Fruit fly (Drosophila melanogaster) whole organism, prepupa: ENCODE data around the gene CG31636.

Experiments
- CG10669 ChIP-seq: fragments of 200-800 bp; sonication (Bioruptor generic); optimal IDR thresholded peaks from 3 replicates; lab custom pipeline; 2018; ENCODE audit warnings: missing biosample characterization, mild to moderate bottlenecking, missing genetic modification characterization, moderate library complexity
- CG11294 ChIP-seq: fragments of 200-800 bp; sonication (Bioruptor generic); IDR thresholded peaks from 2 replicates; pipeline ENCODE4 v1.3.6; 2022; ENCODE audit warnings: missing biosample characterization, missing genetic modification characterization
- CG11762 ChIP-seq: fragments of 200-800 bp; sonication (Bioruptor generic); optimal IDR thresholded peaks from 3 replicates; lab custom pipeline; 2016; ENCODE audit warnings: missing biosample characterization, missing genetic modification characterization; ENCODE audit not compliant: insufficient read depth
- CG11902 ChIP-seq: fragments of 200-800 bp; sonication (Bioruptor generic); optimal IDR thresholded peaks from 3 replicates; lab custom pipeline; 2016; ENCODE audit warnings: missing biosample characterization, missing genetic modification characterization
- CG15336 ChIP-seq: fragments of 200-800 bp; sonication (Bioruptor generic); IDR thresholded peaks from 2 replicates; pipeline ENCODE4 v1.3.6; 2022; ENCODE audit warnings: missing biosample characterization, missing genetic modification characterization
- CG1621 ChIP-seq: fragments of 200-800 bp; sonication (Bioruptor generic); optimal IDR thresholded peaks from 3 replicates; lab custom pipeline; 2018; ENCODE audit warnings: missing biosample characterization, mild to moderate bottlenecking, missing genetic modification characterization
- CG16779 ChIP-seq: fragments of 200-800 bp; sonication (Bioruptor generic); optimal IDR thresholded peaks from 3 replicates; lab custom pipeline; 2017; ENCODE audit warnings: missing biosample characterization, mild to moderate bottlenecking, missing genetic modification characterization
- CG3032 ChIP-seq: fragments of 200-800 bp; optimal IDR thresholded peaks from 2 replicates; lab custom pipeline; 2019; ENCODE audit warnings: missing biosample characterization, mild to moderate bottlenecking, missing genetic modification characterization, moderate library complexity
- CG31627 ChIP-seq: fragments of 200-800 bp; sonication (Bioruptor generic); optimal IDR thresholded peaks from 3 replicates; lab custom pipeline; 2016; ENCODE audit warnings: missing biosample characterization, missing genetic modification characterization
- CG32006 ChIP-seq: fragments of 200-800 bp; sonication (Bioruptor generic); optimal IDR thresholded peaks from 3 replicates; lab custom pipeline; 2017; ENCODE audit warnings: missing biosample characterization, mild to moderate bottlenecking, missing genetic modification characterization
- CG34406 ChIP-seq: fragments of 200-800 bp; sonication (Bioruptor generic); optimal IDR thresholded peaks from 3 replicates; lab custom pipeline; 2016; ENCODE audit warnings: missing biosample characterization, missing genetic modification characterization
- CG3919 ChIP-seq: fragments of 200-800 bp; sonication (Bioruptor generic); optimal IDR thresholded peaks from 3 replicates; lab custom pipeline; 2016; ENCODE audit warnings: missing biosample characterization, missing genetic modification characterization
- CG4318 ChIP-seq: fragments of 200-800 bp; sonication (Bioruptor generic); optimal IDR thresholded peaks from 3 replicates; lab custom pipeline; 2017; ENCODE audit warnings: missing biosample characterization, mild to moderate bottlenecking, missing genetic modification characterization
- CG6276 ChIP-seq: fragments of 200-800 bp; sonication (Bioruptor generic); optimal IDR thresholded peaks from 2 replicates; lab custom pipeline; 2017; ENCODE audit warnings: missing biosample characterization, mild to moderate bottlenecking, missing genetic modification characterization
- CG6792 ChIP-seq: fragments of 200-800 bp; sonication (Bioruptor generic); optimal IDR thresholded peaks from 3 replicates; lab custom pipeline; 2016; ENCODE audit warnings: missing biosample characterization, missing genetic modification characterization
- CG6808 ChIP-seq: fragments of 200-800 bp; sonication (Bioruptor generic); optimal IDR thresholded peaks from 3 replicates; lab custom pipeline; 2017; ENCODE audit warnings: missing biosample characterization, missing genetic modification characterization, mild to moderate bottlenecking, moderate library complexity, missing genetic modification reagents
- CG6854 ChIP-seq: fragments of 200-800 bp; sonication (Bioruptor generic); optimal IDR thresholded peaks from 2 replicates; lab custom pipeline; 2017; ENCODE audit warnings: missing biosample characterization, mild to moderate bottlenecking, missing genetic modification characterization
- CG7368 ChIP-seq: fragments of 200-800 bp; sonication (Bioruptor generic); optimal IDR thresholded peaks from 3 replicates; lab custom pipeline; 2016; ENCODE audit warnings: missing biosample characterization, missing genetic modification characterization
- CG8119 ChIP-seq: fragments of 200-800 bp; sonication (Bioruptor generic); IDR thresholded peaks from 3 replicates; pipeline ENCODE4 v1.3.6; 2022; ENCODE audit warnings: missing biosample characterization, missing genetic modification characterization
- CG9139 ChIP-seq: fragments of 200-800 bp; sonication (Bioruptor generic); optimal IDR thresholded peaks from 3 replicates; lab custom pipeline; 2017; ENCODE audit warnings: missing biosample characterization, mild to moderate bottlenecking, missing genetic modification characterization
- Eip75B ChIP-seq: fragments of 200-800 bp; sonication (Bioruptor generic); optimal IDR thresholded peaks from 3 replicates; lab custom pipeline; 2016; ENCODE audit warnings: missing biosample characterization, missing genetic modification characterization
- Eip78C ChIP-seq: fragments of 200-800 bp; sonication (Bioruptor generic); peaks from one replicate; lab custom pipeline; 2016; ENCODE audit warnings: missing biosample characterization, missing genetic modification characterization
- Ets21C ChIP-seq: fragments of 200-800 bp; sonication (Bioruptor generic); optimal IDR thresholded peaks from 3 replicates; lab custom pipeline; 2016; ENCODE audit warnings: missing biosample characterization, missing genetic modification characterization
- Ets96B ChIP-seq: fragments of 200-800 bp; optimal IDR thresholded peaks from 2 replicates; lab custom pipeline; 2019; ENCODE audit warnings: missing biosample characterization, mild to moderate bottlenecking, missing genetic modification characterization, moderate library complexity
- Hr38 ChIP-seq: sonication (Bioruptor generic); optimal IDR thresholded peaks from 2 replicates; lab custom pipeline; 2016; ENCODE audit warnings: missing biosample characterization, missing genetic modification characterization
- Hr39 ChIP-seq: fragments of 200-800 bp; sonication (Bioruptor generic); optimal IDR thresholded peaks from 2 replicates; lab custom pipeline; 2016; ENCODE audit warnings: missing biosample characterization, missing genetic modification characterization
- Hr4 ChIP-seq: fragments of 200-800 bp; sonication (Bioruptor generic); optimal IDR thresholded peaks from 3 replicates; lab custom pipeline; 2016; ENCODE audit warnings: missing biosample characterization, missing genetic modification characterization
- Lpt ChIP-seq: fragments of 200-800 bp; sonication (Bioruptor generic); optimal IDR thresholded peaks from 3 replicates; lab custom pipeline; 2016; ENCODE audit warnings: missing biosample characterization, missing genetic modification characterization
- Met ChIP-seq: fragments of 200-800 bp; sonication (Bioruptor generic); optimal IDR thresholded peaks from 3 replicates; lab custom pipeline; 2016; ENCODE audit warnings: missing biosample characterization, missing genetic modification characterization
- OdsH ChIP-seq: fragments of 200-800 bp; sonication (Bioruptor generic); optimal IDR thresholded peaks from 3 replicates; lab custom pipeline; 2016; ENCODE audit warnings: missing biosample characterization, missing genetic modification characterization
- Smox ChIP-seq: fragments of 200-800 bp; sonication (Bioruptor generic); optimal IDR thresholded peaks from 3 replicates; lab custom pipeline; 2016; ENCODE audit warnings: missing biosample characterization, missing genetic modification characterization
- Sox102F ChIP-seq: fragments of 200-800 bp; sonication (Bioruptor generic); optimal IDR thresholded peaks from 2 replicates; lab custom pipeline; 2016; ENCODE audit warnings: missing biosample characterization, mild to moderate bottlenecking, missing genetic modification characterization
- achi ChIP-seq: fragments of 200-800 bp; sonication (Bioruptor generic); optimal IDR thresholded peaks from 3 replicates; lab custom pipeline; 2016; ENCODE audit warnings: missing biosample characterization, missing genetic modification characterization
- acj6 ChIP-seq: fragments of 200-800 bp; sonication (Bioruptor generic); optimal IDR thresholded peaks from 3 replicates; lab custom pipeline; 2016; ENCODE audit warnings: missing biosample characterization, missing genetic modification characterization
- cyc ChIP-seq: fragments of 200-800 bp; sonication (Bioruptor generic); optimal IDR thresholded peaks from 3 replicates; lab custom pipeline; 2016; ENCODE audit warnings: missing biosample characterization, missing genetic modification characterization
- dsx ChIP-seq: fragments of 200-800 bp; optimal IDR thresholded peaks from 3 replicates; lab custom pipeline; 2019; ENCODE audit warnings: missing biosample characterization, mild to moderate bottlenecking, missing genetic modification characterization, moderate library complexity; ENCODE audit not compliant: poor library complexity, severe bottlenecking
- eg ChIP-seq: fragments of 200-800 bp; sonication (Bioruptor generic); IDR thresholded peaks from 3 replicates; pipeline ENCODE4 v1.3.6; 2022; ENCODE audit warnings: missing biosample characterization, missing genetic modification characterization
- esn ChIP-seq: fragments of 200-800 bp; sonication (Bioruptor generic); optimal IDR thresholded peaks from 2 replicates; lab custom pipeline; 2016; ENCODE audit warnings: missing biosample characterization, mild to moderate bottlenecking, missing genetic modification characterization, moderate library complexity
- fd59A ChIP-seq: fragments of 200-800 bp; sonication (Bioruptor generic); optimal IDR thresholded peaks from 2 replicates; lab custom pipeline; 2017; ENCODE audit warnings: missing biosample characterization, mild to moderate bottlenecking, missing genetic modification characterization, missing genetic modification reagents
- fkh ChIP-seq: fragments of 200-800 bp; sonication (Bioruptor generic); optimal IDR thresholded peaks from 3 replicates; lab custom pipeline; 2017; ENCODE audit warnings: missing biosample characterization, mild to moderate bottlenecking, missing genetic modification characterization, moderate library complexity
- lz ChIP-seq: fragments of 200-800 bp; sonication (Bioruptor generic); optimal IDR thresholded peaks from 3 replicates; lab custom pipeline; 2016; ENCODE audit warnings: missing biosample characterization, missing genetic modification characterization
- net ChIP-seq: fragments of 200-800 bp; sonication (Bioruptor generic); optimal IDR thresholded peaks from 3 replicates; lab custom pipeline; 2016; ENCODE audit warnings: missing biosample characterization, missing genetic modification characterization
- pdm3 ChIP-seq: fragments of 200-800 bp; sonication (Bioruptor generic); optimal IDR thresholded peaks from 3 replicates; lab custom pipeline; 2016; ENCODE audit warnings: missing biosample characterization, missing genetic modification characterization
- salr ChIP-seq, 2 experiments: fragments of 200-800 bp; sonication (Bioruptor generic); optimal IDR thresholded peaks; 3 replicates each; lab custom pipeline; 2016 to 2018; ENCODE audit warnings: missing biosample characterization in 2 of 2, missing genetic modification characterization in 2 of 2, mild to moderate bottlenecking in 1 of 2
- spab ChIP-seq: fragments of 200-800 bp; sonication (Bioruptor generic); optimal IDR thresholded peaks from 2 replicates; lab custom pipeline; 2017; ENCODE audit warnings: missing biosample characterization, mild to moderate bottlenecking, missing genetic modification characterization, missing genetic modification reagents
- ss ChIP-seq, 2 experiments: fragments of 200-800 bp; sonication (Bioruptor generic); optimal IDR thresholded peaks; 2 replicates in 1 of 2; 3 replicates in 1 of 2; lab custom pipeline; 2017 to 2018; ENCODE audit warnings: mild to moderate bottlenecking in 2 of 2, missing biosample characterization in 2 of 2, missing genetic modification characterization in 2 of 2, moderate library complexity in 1 of 2
- svp ChIP-seq: fragments of 200-800 bp; sonication (Bioruptor generic); peaks from one replicate; lab custom pipeline; 2016; ENCODE audit warnings: missing biosample characterization, missing genetic modification characterization
- topi ChIP-seq: fragments of 200-800 bp; sonication (Bioruptor generic); optimal IDR thresholded peaks from 3 replicates; lab custom pipeline; 2016; ENCODE audit warnings: missing biosample characterization, missing genetic modification characterization
- vri ChIP-seq: fragments of 200-800 bp; sonication (Bioruptor generic); optimal IDR thresholded peaks from 3 replicates; lab custom pipeline; 2016; ENCODE audit warnings: missing biosample characterization, mild to moderate bottlenecking, missing genetic modification characterization

The CG31636 gene

DNA sequence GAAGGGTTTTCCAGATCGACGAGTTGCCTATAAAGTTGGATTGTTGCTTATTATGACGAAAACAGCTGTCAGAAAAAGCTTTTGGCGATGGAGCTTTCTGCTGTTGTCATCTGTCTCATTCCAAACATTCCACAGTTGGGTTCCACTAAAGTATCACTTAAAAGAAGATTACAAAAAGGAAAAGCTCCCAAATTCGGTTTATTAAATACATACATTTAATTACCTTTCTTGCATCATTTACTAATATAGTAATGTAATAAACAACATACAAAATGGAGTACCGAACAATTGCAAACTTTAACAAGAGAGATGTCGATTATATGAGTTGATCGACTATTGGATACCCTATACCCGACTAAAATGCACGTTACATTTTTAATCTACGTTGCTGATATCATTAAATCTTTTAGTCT is 1.7 kb downstream of the CG31636 start, which contains the start of gene CG31633:
TSS of gene CG31633 (minus strand) at position 58 of the 413 bp plus-strand sequence.
- TF ChIP-seq achi (GFP tag; lab: Kevin White, UChicago): peak; percentile 92
- TF ChIP-seq CG8119 (GFP tag; lab: Robert Waterston, UW): no peak

- TF ChIP-seq CG6808 (GFP tag; lab: Kevin White, UChicago): no peak
- peak; percentile 22 for TF ChIP-seq CG3032 (tag; lab: Kevin White, UChicago)
- TF ChIP-seq Hr39: no peak
- no peak for TF ChIP-seq Ets96B
- no peak for TF ChIP-seq CG6854
- no peak for TF ChIP-seq CG34406 (GFP tag; lab: Kevin White, UChicago)
- TF ChIP-seq topi: no peak
- TF ChIP-seq net (GFP tag; lab: Kevin White, UChicago): no peak
- no peak for TF ChIP-seq CG4318
- no peak for TF ChIP-seq Eip75B (GFP tag; lab: Kevin White, UChicago)
- TF ChIP-seq Ets21C: no peak
- TF ChIP-seq CG31627 (GFP tag; lab: Kevin White, UChicago): peak; percentile 48
- no peak for TF ChIP-seq OdsH
- TF ChIP-seq cyc (GFP tag; lab: Kevin White, UChicago): peak; percentile 53
- no peak for TF ChIP-seq Hr38
- no peak for TF ChIP-seq fd59A (GFP tag; lab: Kevin White, UChicago)
- no peak for TF ChIP-seq Hr4 (GFP tag; lab: Kevin White, UChicago)
- 0 out of 3 replicates have a peak, but pooled peaks have one; percentile 22 for TF ChIP-seq eg (GFP tag; lab: Robert Waterston, UW)
- TF ChIP-seq fkh: no peak
- no peak for TF ChIP-seq CG11902 (GFP tag; lab: Kevin White, UChicago)
- no peak for TF ChIP-seq CG7368 (GFP tag; lab: Kevin White, UChicago)
- TF ChIP-seq CG1621: no peak
- no peak for TF ChIP-seq dsx
- TF ChIP-seq Sox102F (GFP tag; lab: Kevin White, UChicago): no peak
- peak; percentile 20 for TF ChIP-seq vri (GFP tag; lab: Kevin White, UChicago)
- TF ChIP-seq CG3919 (GFP tag; lab: Kevin White, UChicago): no peak
- TF ChIP-seq Smox (GFP tag; lab: Kevin White, UChicago): no peak
- no peak for TF ChIP-seq CG10669 (GFP tag; lab: Kevin White, UChicago)
- TF ChIP-seq CG16779 (tag; lab: Kevin White, UChicago): no peak
- TF ChIP-seq spab (GFP tag; lab: Kevin White, UChicago): no peak
- no peak for TF ChIP-seq ss (GFP tag; optimal IDR thresholded peaks at IDR 0.05; lab: Kevin White, UChicago)
- no peak for TF ChIP-seq acj6
- TF ChIP-seq CG6792 (GFP tag; lab: Kevin White, UChicago): no peak
- no peak for TF ChIP-seq Met (GFP tag; lab: Kevin White, UChicago)
- no peak for TF ChIP-seq Lpt (GFP tag; lab: Kevin White, UChicago)
- peak; percentile 83 for TF ChIP-seq svp (GFP tag; lab: Kevin White, UChicago)
- TF ChIP-seq CG15336: no peak
- peak; percentile 11 for TF ChIP-seq esn
- TF ChIP-seq CG6276: no peak
- no peak for TF ChIP-seq salr (GFP tag; optimal IDR thresholded peaks at IDR 0.05; lab: Kevin White, UChicago)
- TF ChIP-seq CG11762 (GFP tag; lab: Kevin White, UChicago): no peak
- no peak for TF ChIP-seq CG11294 (GFP tag; lab: Robert Waterston, UW)
- no peak for TF ChIP-seq CG9139 (GFP tag; lab: Kevin White, UChicago)
- TF ChIP-seq pdm3 (GFP tag; lab: Kevin White, UChicago): no peak
- TF ChIP-seq CG32006 (GFP tag; lab: Kevin White, UChicago): no peak
- TF ChIP-seq achi (GFP tag; lab: Kevin White, UChicago): no peak
- peak; percentile 34 for TF ChIP-seq lz (GFP tag; lab: Kevin White, UChicago)
- no peak for TF ChIP-seq Eip78C (GFP tag; lab: Kevin White, UChicago)
Measured at dm6 chr2L:6649085-6649754, 8.7 kb downstream of the CG31636 start, which contains the start of the genes CG31635 and Tango1. Gene CG31635 (minus strand): TSS chr2L:6649114. Gene Tango1 (plus strand): TSS chr2L:6649388.
